Fruit fly (Drosophila melanogaster) S2 (cell line): Measurements from ENCODE around the gene mtTFB1.

Experiments used
- CG8478 ChIP-seq: fragments of >200 bp; optimal IDR thresholded peaks from 2 replicates; lab custom pipeline; 2018
- CTCF ChIP-seq, 2 experiments: fragments of >200 bp; optimal IDR thresholded peaks; 2 replicates each; lab custom pipeline; 2018

DNA sequence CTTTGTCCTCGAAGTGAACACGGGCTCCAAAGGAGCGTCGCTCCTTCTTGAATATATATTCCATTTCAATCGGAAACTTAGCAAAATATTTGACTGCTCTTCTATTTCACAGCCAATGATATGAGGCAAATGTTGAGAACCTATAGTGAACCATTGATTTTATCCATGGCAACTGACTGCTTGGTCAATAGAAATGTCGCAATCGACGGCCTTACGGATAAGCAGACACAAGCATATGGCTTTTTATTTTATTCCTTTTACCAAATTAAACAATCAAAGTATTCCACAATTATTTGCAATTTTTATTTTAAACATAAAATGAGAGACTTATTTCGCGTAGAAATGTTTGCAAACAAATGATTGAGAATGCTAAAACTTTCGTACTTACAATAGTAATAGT, 9.6 kb upstream of the mtTFB1 start, which contains the start of gene Dnai2:
- no peak for TF ChIP-seq CG8478 (lab: Kevin White, UChicago)
- TF ChIP-seq CTCF (optimal IDR thresholded peaks at IDR 0.05; lab: Kevin White, UChicago) = no peak
